Worm (Caenorhabditis elegans): ENCODE measurements around the gene unc-116.

- TF ChIP-seq snpc-4 (GFP tag; optimal IDR thresholded peaks at IDR 0.05) = no peak
- no peak for TF ChIP-seq snpc-4 (tag; optimal IDR thresholded peaks at IDR 0.05)
- TF ChIP-seq nhr-179 (tag; optimal IDR thresholded peaks at IDR 0.05) = no peak
- no peak for TF ChIP-seq unc-62 (GFP tag; optimal IDR thresholded peaks at IDR 0.05)
- TF ChIP-seq hrde-1 (tag; optimal IDR thresholded peaks at IDR 0.05; ENCODE audit: borderline replicate concordance) = no peak
- TF ChIP-seq lin-35 (GFP tag; optimal IDR thresholded peaks at IDR 0.05) = no peak
- no peak for TF ChIP-seq F22D6.2 (tag; optimal IDR thresholded peaks at IDR 0.05)
- TF ChIP-seq Y79H2A.3 (GFP tag; conservative IDR thresholded peaks at IDR 0.05) = no peak
- no peak for TF ChIP-seq egrh-3 (GFP tag; IDR thresholded peaks at IDR 0.05)
- no peak for TF ChIP-seq chd-7 (tag; optimal IDR thresholded peaks at IDR 0.05)
- TF ChIP-seq rec-8 (tag; optimal IDR thresholded peaks at IDR 0.05) = no peak
- TF ChIP-seq ama-1 (optimal IDR thresholded peaks at IDR 0.05) = no peak
- TF ChIP-seq ama-1 (GFP tag; optimal IDR thresholded peaks at IDR 0.05) = no peak
- TF ChIP-seq lir-1 (GFP tag; conservative IDR thresholded peaks at IDR 0.05) = no peak
- no peak for TF ChIP-seq aptf-2 (GFP tag; conservative IDR thresholded peaks at IDR 0.05)
Measured at ce11 chrIII:8321225-8321624, 33.7 kb downstream of the unc-116 start.
